Worm (Caenorhabditis elegans): ENCODE data around the gene W03C9.8.

DNA sequence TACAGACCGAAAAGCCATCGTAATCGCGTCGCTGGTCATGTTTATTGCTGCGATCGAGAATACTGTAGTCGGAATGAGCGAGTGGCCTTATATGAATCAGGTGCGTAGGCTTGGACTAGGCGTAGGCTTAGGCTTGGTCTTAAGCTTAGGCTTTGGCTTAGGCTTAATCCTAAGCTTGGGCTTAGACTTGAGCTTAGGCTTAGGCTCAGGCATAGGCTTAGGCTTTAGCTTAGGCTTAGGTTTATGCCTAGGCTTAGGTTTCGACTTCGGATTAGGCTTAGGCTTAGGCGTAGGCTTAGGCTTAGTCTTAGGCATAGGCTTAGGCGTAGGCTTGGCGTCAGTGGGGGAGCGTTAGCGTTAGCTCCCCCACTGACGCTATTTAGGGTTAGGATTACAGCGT, 6.3 kb downstream of the W03C9.8 start:
- no peak for TF ChIP-seq unc-42 (tag; optimal IDR thresholded peaks at IDR 0.05)
- no peak for TF ChIP-seq zip-5 (tag; optimal IDR thresholded peaks at IDR 0.05)
- TF ChIP-seq fkh-6 (tag; optimal IDR thresholded peaks at IDR 0.05), result no peak
- TF ChIP-seq pha-4 (tag; optimal IDR thresholded peaks at IDR 0.05), result no peak
- TF ChIP-seq fkh-10 (GFP tag; optimal IDR thresholded peaks at IDR 0.05), result no peak
- TF ChIP-seq dmd-4 (tag; optimal IDR thresholded peaks at IDR 0.05; ENCODE audit: borderline replicate concordance), result no peak
- TF ChIP-seq ceh-48 (tag; optimal IDR thresholded peaks at IDR 0.05), result no peak
- no peak for TF ChIP-seq sox-2 (GFP tag; IDR thresholded peaks at IDR 0.05)
- TF ChIP-seq elt-2 (tag; optimal IDR thresholded peaks at IDR 0.05), result no peak
- no peak for TF ChIP-seq hlh-13 (GFP tag; optimal IDR thresholded peaks at IDR 0.05)
- TF ChIP-seq unc-55 (GFP tag; optimal IDR thresholded peaks at IDR 0.05), result no peak
- TF ChIP-seq sdc-2 (tag; optimal IDR thresholded peaks at IDR 0.05), result no peak
- TF ChIP-seq pqm-1 (tag; optimal IDR thresholded peaks at IDR 0.05), result no peak
